Fruit fly (Drosophila melanogaster) whole organism, adult: Measurements from ENCODE around the gene EAChm.

Experiments used
- CG12768 ChIP-seq: fragments of 200-800 bp; sonication (Bioruptor generic); optimal IDR thresholded peaks from 2 replicates; lab custom pipeline; 2017; ENCODE audit warnings: missing biosample characterization, missing genetic modification characterization, mild to moderate bottlenecking, moderate library complexity, missing genetic modification reagents
- CG33017 ChIP-seq: fragments of 200-800 bp; sonication (Bioruptor generic); optimal IDR thresholded peaks from 2 replicates; lab custom pipeline; 2018; ENCODE audit warnings: missing biosample characterization, mild to moderate bottlenecking, missing genetic modification characterization, moderate library complexity
- CG7101 ChIP-seq: fragments of 200-800 bp; sonication (Bioruptor generic); optimal IDR thresholded peaks from 2 replicates; lab custom pipeline; 2018; ENCODE audit warnings: missing biosample characterization, mild to moderate bottlenecking, missing genetic modification characterization, moderate library complexity
- Hr96 ChIP-seq: fragments of 200-800 bp; sonication (Bioruptor generic); optimal IDR thresholded peaks from 2 replicates; lab custom pipeline; 2016; ENCODE audit warnings: missing biosample characterization, missing genetic modification characterization
- cnc ChIP-seq, 2 experiments: fragments of >200 bp; optimal IDR thresholded peaks; 2 replicates each; lab custom pipeline; 2017
- toe ChIP-seq: fragments of 200-800 bp; sonication (Bioruptor generic); optimal IDR thresholded peaks from 2 replicates; lab custom pipeline; 2016; ENCODE audit warnings: missing biosample characterization, missing genetic modification characterization

dm6 chr3L:15078347-15078746 is 23.8 kb downstream of the EAChm start, which contains the start of gene Or71a:
- TF ChIP-seq CG7101 (tag; lab: Kevin White, UChicago) (no peak), CG33017 (no peak), toe (GFP tag; lab: Kevin White, UChicago) (no peak), CG12768 (GFP tag; lab: Kevin White, UChicago) (no peak), cnc (optimal IDR thresholded peaks at IDR 0.05; lab: Kevin White, UChicago) (no peak), Hr96 (GFP tag; lab: Kevin White, UChicago) (no peak)
